Worm (Caenorhabditis elegans): ENCODE results near the gene F47D12.9.

DNA sequence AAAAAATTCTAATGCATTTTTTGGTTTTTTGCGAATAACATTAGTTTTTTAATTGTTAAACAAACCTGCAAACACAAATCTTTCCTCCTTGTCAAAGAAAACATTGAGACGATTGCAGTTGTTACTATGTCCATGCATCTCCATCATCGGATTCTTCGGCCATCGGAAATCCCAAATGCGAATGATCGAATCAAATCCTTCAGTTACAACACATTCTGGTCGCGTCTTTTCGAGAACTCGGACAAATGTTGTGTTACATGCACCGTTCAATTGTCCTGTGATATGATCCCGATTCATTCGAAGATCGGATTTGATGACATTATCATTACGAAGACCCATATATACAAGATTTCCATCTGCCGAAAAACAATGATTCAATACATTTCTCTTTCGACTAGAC, 2.9 kb downstream of the F47D12.9 start:
- no peak for TF ChIP-seq med-1 (GFP tag; optimal IDR thresholded peaks at IDR 0.05; ENCODE audit: insufficient read depth)
- TF ChIP-seq ztf-23 (GFP tag; IDR thresholded peaks at IDR 0.05): no peak
- no peak for TF ChIP-seq flt-1 (GFP tag; IDR thresholded peaks at IDR 0.05)

Measured in whole organism, midembryonic.